Worm (Caenorhabditis elegans): ENCODE measurements around the gene gst-7.

The gst-7 gene

ce11 chrII:4866045-4866444 is 15.8 kb upstream of the gst-7 start (continued):
- TF ChIP-seq fos-1 (tag; optimal IDR thresholded peaks at IDR 0.05), result no peak
- TF ChIP-seq pha-4 (tag; optimal IDR thresholded peaks at IDR 0.05), result no peak
- no peak for TF ChIP-seq elt-1 (tag; optimal IDR thresholded peaks at IDR 0.05)
- TF ChIP-seq ztf-11 (tag; optimal IDR thresholded peaks at IDR 0.05), result no peak
- no peak for TF ChIP-seq ZK546.5 (tag; optimal IDR thresholded peaks at IDR 0.05)
- no peak for TF ChIP-seq mml-1 (tag; optimal IDR thresholded peaks at IDR 0.05)
- TF ChIP-seq nhr-43 (tag; optimal IDR thresholded peaks at IDR 0.05; ENCODE audit: poor library complexity, severe bottlenecking), result peak; percentile 74
- no peak for TF ChIP-seq skn-1 (tag; optimal IDR thresholded peaks at IDR 0.05)
- TF ChIP-seq fkh-2 (tag; optimal IDR thresholded peaks at IDR 0.05), result no peak
- no peak for TF ChIP-seq hmg-11 (tag; optimal IDR thresholded peaks at IDR 0.05)
- no peak for TF ChIP-seq nhr-76 (tag; optimal IDR thresholded peaks at IDR 0.05)
- TF ChIP-seq ceh-28 (tag; optimal IDR thresholded peaks at IDR 0.05), result no peak
- no peak for TF ChIP-seq lin-39 (tag; optimal IDR thresholded peaks at IDR 0.05)
- TF ChIP-seq snpc-4 (tag; optimal IDR thresholded peaks at IDR 0.05), result no peak
- TF ChIP-seq eor-1 (tag; optimal IDR thresholded peaks at IDR 0.05), result no peak
- TF ChIP-seq nhr-25 (tag; optimal IDR thresholded peaks at IDR 0.05), result peak; percentile 78
- TF ChIP-seq elt-3 (tag; optimal IDR thresholded peaks at IDR 0.05), result peak in 1 of 3 experiments; percentile 73

- TF ChIP-seq ceh-16 (tag; optimal IDR thresholded peaks at IDR 0.05) (no peak), nhr-237 (tag; optimal IDR thresholded peaks at IDR 0.05) (no peak), nhr-12 (tag; optimal IDR thresholded peaks at IDR 0.05) (no peak), lsy-12 (tag; optimal IDR thresholded peaks at IDR 0.05) (no peak), nfya-1 (tag; optimal IDR thresholded peaks at IDR 0.05; ENCODE audit: insufficient read depth) (no peak), nhr-28 (tag; optimal IDR thresholded peaks at IDR 0.05) (no peak), fos-1 (tag; optimal IDR thresholded peaks at IDR 0.05) (no peak), unc-62 (GFP tag; optimal IDR thresholded peaks at IDR 0.05) (no peak), egl-5 (tag; optimal IDR thresholded peaks at IDR 0.05) (no peak), pha-4 (tag; optimal IDR thresholded peaks at IDR 0.05) (no peak)
Measured at ce11 chrII:4867476-4867875, 14.4 kb upstream of the gst-7 start, which contains the start of gene col-17. Gene col-17, minus strand, starts transcription at chrII:4867576.

- TF ChIP-seq pha-4 (tag; optimal IDR thresholded peaks at IDR 0.05), result no peak
- TF ChIP-seq hmg-11 (tag; optimal IDR thresholded peaks at IDR 0.05), result no peak
- TF ChIP-seq nhr-12 (tag; optimal IDR thresholded peaks at IDR 0.05), result no peak
- no peak for TF ChIP-seq ztf-11 (tag; optimal IDR thresholded peaks at IDR 0.05)
- no peak for TF ChIP-seq sea-2 (GFP tag; optimal IDR thresholded peaks at IDR 0.05)
- TF ChIP-seq unc-62 (GFP tag; optimal IDR thresholded peaks at IDR 0.05), result no peak
- no peak for TF ChIP-seq egl-5 (tag; optimal IDR thresholded peaks at IDR 0.05)
- TF ChIP-seq nhr-23 (tag; optimal IDR thresholded peaks at IDR 0.05), result no peak
- TF ChIP-seq ceh-82 (tag; optimal IDR thresholded peaks at IDR 0.05), result no peak
- no peak for TF ChIP-seq tbx-2 (tag; optimal IDR thresholded peaks at IDR 0.05)
- TF ChIP-seq ZK546.5 (tag; optimal IDR thresholded peaks at IDR 0.05), result no peak
- TF ChIP-seq mdl-1 (tag; optimal IDR thresholded peaks at IDR 0.05), result no peak
Measured at ce11 chrII:4869793-4870343, 12.0 kb upstream of the gst-7 start.

ce11 chrII:4870691-4871090 is 11.2 kb upstream of the gst-7 start, which contains the start of gene col-20:
Gene col-20, minus strand, starts transcription at chrII:4870791.
- no peak for TF ChIP-seq unc-39 (tag; optimal IDR thresholded peaks at IDR 0.05)
- no peak for TF ChIP-seq skn-1 (tag; optimal IDR thresholded peaks at IDR 0.05)
- no peak for TF ChIP-seq ztf-4 (tag; optimal IDR thresholded peaks at IDR 0.05)
- TF ChIP-seq nhr-237 (tag; optimal IDR thresholded peaks at IDR 0.05), result no peak
- no peak for TF ChIP-seq ama-1 (optimal IDR thresholded peaks at IDR 0.05)
- TF ChIP-seq lin-39 (tag; optimal IDR thresholded peaks at IDR 0.05), result no peak
- TF ChIP-seq R02D3.7 (tag; optimal IDR thresholded peaks at IDR 0.05), result no peak
- TF ChIP-seq nhr-12 (tag; optimal IDR thresholded peaks at IDR 0.05), result no peak
- TF ChIP-seq mml-1 (tag; optimal IDR thresholded peaks at IDR 0.05), result no peak

ce11 chrII:4871834-4872233 is 10.0 kb upstream of the gst-7 start:
- TF ChIP-seq daf-12 (tag; optimal IDR thresholded peaks at IDR 0.05), result no peak
- peak; percentile 35 for TF ChIP-seq nhr-43 (tag; optimal IDR thresholded peaks at IDR 0.05; ENCODE audit: poor library complexity, severe bottlenecking)
- no peak for TF ChIP-seq fkh-10 (GFP tag; optimal IDR thresholded peaks at IDR 0.05)
- no peak for TF ChIP-seq egl-5 (tag; optimal IDR thresholded peaks at IDR 0.05)
- no peak for TF ChIP-seq eor-1 (tag; optimal IDR thresholded peaks at IDR 0.05)
